4 fruit fly cellular contexts compared by ENCODE assay signal in genomic region chr3L:4025738-4026505, dm6.
A peak's percentile ranks its signal among the peaks of the same experiment; 100 is the strongest.
TF ChIP-seq lines count a peak whose summit lies in the region.

Gene CG11594 (minus strand): TSS chr3L:4026011.

- TF ChIP-seq CTCF in whole organism, embryonic (GFP tag; optimal IDR thresholded peaks at IDR 0.05; lab: Kevin White, UChicago): no peak

TF ChIP-seq in whole organism, adult, 20 proteins besides CTCF, POLR2A, EP300 and RAD21:
- TF ChIP-seq Hr96 (GFP tag; optimal IDR thresholded peaks at IDR 0.05; lab: Kevin White, UChicago) (no peak), CG5204 (GFP tag; optimal IDR thresholded peaks at IDR 0.05; lab: Kevin White, UChicago) (no peak), bab1 (GFP tag; optimal IDR thresholded peaks at IDR 0.05; lab: Kevin White, UChicago) (no peak), Crg-1 (GFP tag; optimal IDR thresholded peaks at IDR 0.05; lab: Kevin White, UChicago) (peak; percentile 6), CG7101 (tag; optimal IDR thresholded peaks at IDR 0.05; lab: Kevin White, UChicago) (peak; percentile 10), CG1620 (GFP tag; optimal IDR thresholded peaks at IDR 0.05; lab: Kevin White, UChicago) (no peak), toe (GFP tag; optimal IDR thresholded peaks at IDR 0.05; lab: Kevin White, UChicago) (peak; percentile 11), Mnt (GFP tag; optimal IDR thresholded peaks at IDR 0.05; lab: Kevin White, UChicago) (peak; percentile 34), kay (GFP tag; lab: Kevin White, UChicago; ENCODE audit: borderline replicate concordance) (peak; percentile 82), CG12768 (GFP tag; optimal IDR thresholded peaks at IDR 0.05; lab: Kevin White, UChicago) (peak; percentile 6), pad (GFP tag; optimal IDR thresholded peaks at IDR 0.05; lab: Kevin White, UChicago) (no peak), cic (GFP tag; optimal IDR thresholded peaks at IDR 0.05; lab: Kevin White, UChicago) (peak; percentile 81), tj (GFP tag; optimal IDR thresholded peaks at IDR 0.05; lab: Kevin White, UChicago) (no peak), CG33017 (tag; optimal IDR thresholded peaks at IDR 0.05; lab: Kevin White, UChicago) (no peak), CG11617 (GFP tag; optimal IDR thresholded peaks at IDR 0.05; lab: Kevin White, UChicago) (no peak), ovo (GFP tag; optimal IDR thresholded peaks at IDR 0.05; lab: Kevin White, UChicago) (peak; percentile 42), cnc (optimal IDR thresholded peaks at IDR 0.05; lab: Kevin White, UChicago) (no peak), CG7045 (GFP tag; optimal IDR thresholded peaks at IDR 0.05; lab: Kevin White, UChicago) (peak; percentile 46)

TF ChIP-seq in whole organism, embryonic, 481 proteins besides CTCF, POLR2A, EP300 and RAD21 (continues in another document):
- TF ChIP-seq unpg (GFP tag; optimal IDR thresholded peaks at IDR 0.05; lab: Kevin White, UChicago): no peak
- TF ChIP-seq CG9609 (GFP tag; optimal IDR thresholded peaks at IDR 0.05; lab: Kevin White, UChicago): no peak
- peak; percentile 60 for TF ChIP-seq CG3281 (GFP tag; optimal IDR thresholded peaks at IDR 0.05; lab: Kevin White, UChicago)
- no peak for TF ChIP-seq ems (GFP tag; optimal IDR thresholded peaks at IDR 0.05; lab: Kevin White, UChicago)
- no peak for TF ChIP-seq CG6254 (GFP tag; optimal IDR thresholded peaks at IDR 0.05; lab: Kevin White, UChicago)
- TF ChIP-seq trem (tag; optimal IDR thresholded peaks at IDR 0.05; lab: Kevin White, UChicago): no peak
- TF ChIP-seq CG8388 (GFP tag; optimal IDR thresholded peaks at IDR 0.05; lab: Kevin White, UChicago): no peak
- no peak for TF ChIP-seq CG16815 (GFP tag; optimal IDR thresholded peaks at IDR 0.05; lab: Kevin White, UChicago)
- TF ChIP-seq en (GFP tag; optimal IDR thresholded peaks at IDR 0.05; lab: Kevin White, UChicago): no peak
- no peak for TF ChIP-seq Sin3A (optimal IDR thresholded peaks at IDR 0.05; lab: Kevin White, UChicago)
- no peak for TF ChIP-seq az2 (GFP tag; optimal IDR thresholded peaks at IDR 0.05; lab: Kevin White, UChicago)
- no peak for TF ChIP-seq CG10462 (GFP tag; optimal IDR thresholded peaks at IDR 0.05; lab: Kevin White, UChicago)
- TF ChIP-seq CG7839 (tag; optimal IDR thresholded peaks at IDR 0.05; lab: Kevin White, UChicago): no peak
- peak; percentile 49 for TF ChIP-seq CG7987 (GFP tag; optimal IDR thresholded peaks at IDR 0.05; lab: Kevin White, UChicago)
- TF ChIP-seq CG13775 (GFP tag; optimal IDR thresholded peaks at IDR 0.05; lab: Kevin White, UChicago): no peak
- no peak for TF ChIP-seq twi (tag; optimal IDR thresholded peaks at IDR 0.05; lab: Kevin White, UChicago)
- no peak for TF ChIP-seq CG15601 (tag; optimal IDR thresholded peaks at IDR 0.05; lab: Kevin White, UChicago)
- no peak for TF ChIP-seq gcm2 (GFP tag; optimal IDR thresholded peaks at IDR 0.05; lab: Kevin White, UChicago)
- TF ChIP-seq prd (optimal IDR thresholded peaks at IDR 0.05; lab: Kevin White, UChicago): no peak
- TF ChIP-seq prd (GFP tag; IDR thresholded peaks at IDR 0.05; lab: Robert Waterston, UW): no peak
- TF ChIP-seq CG12744 (GFP tag; optimal IDR thresholded peaks at IDR 0.05; lab: Kevin White, UChicago): no peak
- TF ChIP-seq pho (GFP tag; optimal IDR thresholded peaks at IDR 0.05; lab: Kevin White, UChicago): no peak
- TF ChIP-seq Ssrp (tag; optimal IDR thresholded peaks at IDR 0.05; lab: Kevin White, UChicago): no peak
- peak; percentile 39 for TF ChIP-seq fd3F (GFP tag; optimal IDR thresholded peaks at IDR 0.05; lab: Kevin White, UChicago)
- TF ChIP-seq Optix (GFP tag; IDR thresholded peaks at IDR 0.05; lab: Robert Waterston, UW): no peak
- no peak for TF ChIP-seq GATAe (GFP tag; conservative IDR thresholded peaks at IDR 0.05; lab: Robert Waterston, UW)
- TF ChIP-seq CG7928 (GFP tag; optimal IDR thresholded peaks at IDR 0.05; lab: Kevin White, UChicago): no peak

TF ChIP-seq in whole organism, prepupa, 60 proteins besides CTCF, POLR2A, EP300 and RAD21:
- TF ChIP-seq CG16779 (tag; optimal IDR thresholded peaks at IDR 0.05; lab: Kevin White, UChicago) (no peak), Hr38 (GFP tag; optimal IDR thresholded peaks at IDR 0.05; lab: Kevin White, UChicago) (no peak), vri (GFP tag; optimal IDR thresholded peaks at IDR 0.05; lab: Kevin White, UChicago) (peak; percentile 66), fkh (GFP tag; optimal IDR thresholded peaks at IDR 0.05; lab: Kevin White, UChicago) (peak; percentile 91)

TF ChIP-seq in whole organism, wandering third instar larva, 38 proteins besides CTCF, POLR2A, EP300 and RAD21:
- TF ChIP-seq br (GFP tag; optimal IDR thresholded peaks at IDR 0.05; lab: Kevin White, UChicago): no peak
- TF ChIP-seq Abd-B (GFP tag; optimal IDR thresholded peaks at IDR 0.05; lab: Kevin White, UChicago): no peak
- TF ChIP-seq psq (GFP tag; optimal IDR thresholded peaks at IDR 0.05; lab: Kevin White, UChicago): no peak
- TF ChIP-seq rgr (GFP tag; optimal IDR thresholded peaks at IDR 0.05; lab: Kevin White, UChicago): peak; percentile 27
- TF ChIP-seq Vsx2 (GFP tag; optimal IDR thresholded peaks at IDR 0.05; lab: Kevin White, UChicago; ENCODE audit: partially characterized antibody): no peak
- no peak for TF ChIP-seq Myc (optimal IDR thresholded peaks at IDR 0.05; lab: Kevin White, UChicago)
- TF ChIP-seq ey (GFP tag; optimal IDR thresholded peaks at IDR 0.05; lab: Kevin White, UChicago): no peak
- no peak for TF ChIP-seq sv (GFP tag; optimal IDR thresholded peaks at IDR 0.05; lab: Kevin White, UChicago)
- TF ChIP-seq Rel (GFP tag; optimal IDR thresholded peaks at IDR 0.05; lab: Kevin White, UChicago): no peak
- no peak for TF ChIP-seq Rel (tag; optimal IDR thresholded peaks at IDR 0.05; lab: Kevin White, UChicago)
- TF ChIP-seq Hr83 (GFP tag; optimal IDR thresholded peaks at IDR 0.05; lab: Kevin White, UChicago; ENCODE audit: poor library complexity, severe bottlenecking): peak; percentile 40
- TF ChIP-seq Hnf4 (GFP tag; optimal IDR thresholded peaks at IDR 0.05; lab: Kevin White, UChicago): no peak
- TF ChIP-seq foxo (GFP tag; optimal IDR thresholded peaks at IDR 0.05; lab: Kevin White, UChicago): no peak
